Fruit fly (Drosophila melanogaster) whole organism, embryonic: ENCODE data around the gene Atg12.

Experiments
- Adf1 ChIP-seq: fragments of 200-800 bp; sonication (Bioruptor generic); IDR thresholded peaks from 2 replicates; pipeline ENCODE4 v1.3.6; 2022; ENCODE audit warnings: missing biosample characterization, missing genetic modification characterization
- Asciz ChIP-seq: fragments of 200-800 bp; sonication (Bioruptor generic); optimal IDR thresholded peaks from 2 replicates; lab custom pipeline; 2017; ENCODE audit warnings: missing biosample characterization, mild to moderate bottlenecking, missing genetic modification characterization, missing genetic modification reagents
- Bteb2 ChIP-seq: fragments of 200-800 bp; sonication (Bioruptor generic); optimal IDR thresholded peaks from 2 replicates; lab custom pipeline; 2016; ENCODE audit warnings: missing biosample characterization, missing genetic modification characterization
- CG10431 ChIP-seq: fragments of 200-800 bp; sonication (Bioruptor generic); optimal IDR thresholded peaks from 3 replicates; lab custom pipeline; 2018; ENCODE audit warnings: missing biosample characterization, mild to moderate bottlenecking, missing genetic modification characterization
- CG11085 ChIP-seq: fragments of 200-800 bp; sonication (Bioruptor generic); IDR thresholded peaks from 2 replicates; pipeline ENCODE4 v1.3.6; 2022; ENCODE audit warnings: missing biosample characterization, missing genetic modification characterization
- CG11695 ChIP-seq: fragments of 200-800 bp; sonication (Bioruptor generic); IDR thresholded peaks from 3 replicates; pipeline ENCODE4 v1.3.6; 2022; ENCODE audit warnings: missing biosample characterization, missing genetic modification characterization
- CG1233 ChIP-seq: fragments of 200-800 bp; sonication (Bioruptor generic); optimal IDR thresholded peaks from 4 replicates; lab custom pipeline; 2018; ENCODE audit warnings: missing biosample characterization, mild to moderate bottlenecking, missing genetic modification characterization
- CG12659 ChIP-seq: fragments of 200-800 bp; sonication (Bioruptor generic); optimal IDR thresholded peaks from 3 replicates; lab custom pipeline; 2017; ENCODE audit warnings: mild to moderate bottlenecking, missing biosample characterization, missing genetic modification reagents, missing genetic modification characterization
- CG12769 ChIP-seq: fragments of 200-800 bp; sonication (Bioruptor generic); optimal IDR thresholded peaks from 2 replicates; lab custom pipeline; 2019; ENCODE audit warnings: missing biosample characterization, mild to moderate bottlenecking, missing genetic modification characterization, moderate library complexity
- CG13296 ChIP-seq: fragments of 200-800 bp; sonication (Bioruptor generic); optimal IDR thresholded peaks from 3 replicates; lab custom pipeline; 2018; ENCODE audit warnings: missing biosample characterization, mild to moderate bottlenecking, missing genetic modification characterization
- CG13424 ChIP-seq: fragments of 200-800 bp; sonication (Bioruptor generic); optimal IDR thresholded peaks from 2 replicates; lab custom pipeline; 2019; ENCODE audit warnings: missing biosample characterization, mild to moderate bottlenecking, missing genetic modification characterization, moderate library complexity
- CG14441 ChIP-seq: fragments of 200-800 bp; sonication (Bioruptor generic); IDR thresholded peaks from 2 replicates; pipeline ENCODE4 v1.3.6; 2022; ENCODE audit warnings: missing biosample characterization, missing genetic modification characterization
- CG17802 ChIP-seq: fragments of 200-800 bp; sonication (Bioruptor generic); optimal IDR thresholded peaks from 2 replicates; lab custom pipeline; 2018; ENCODE audit warnings: missing biosample characterization, mild to moderate bottlenecking, missing genetic modification characterization, moderate library complexity
- CG18764 ChIP-seq: fragments of 200-800 bp; sonication (Bioruptor generic); optimal IDR thresholded peaks from 3 replicates; lab custom pipeline; 2016; ENCODE audit warnings: missing biosample characterization, missing genetic modification characterization
- CG3065 ChIP-seq: fragments of 200-800 bp; sonication (Bioruptor generic); optimal IDR thresholded peaks from 2 replicates; lab custom pipeline; 2016; ENCODE audit warnings: missing biosample characterization, missing genetic modification characterization
- CG6254 ChIP-seq: fragments of 200-800 bp; sonication (Bioruptor generic); optimal IDR thresholded peaks from 3 replicates; lab custom pipeline; 2017; ENCODE audit warnings: mild to moderate bottlenecking, missing biosample characterization, missing genetic modification reagents, missing genetic modification characterization
- CG6654 ChIP-seq: fragments of 200-800 bp; sonication (Bioruptor generic); optimal IDR thresholded peaks from 2 replicates; lab custom pipeline; 2017; ENCODE audit warnings: missing biosample characterization, mild to moderate bottlenecking, missing genetic modification characterization
- CG7963 ChIP-seq: fragments of 200-800 bp; sonication (Bioruptor generic); IDR thresholded peaks from 3 replicates; pipeline ENCODE4 v1.3.6; 2022; ENCODE audit warnings: missing biosample characterization, missing genetic modification characterization; ENCODE audit not compliant: partially characterized antibody
- CG8290 ChIP-seq, 3 experiments: fragments of 200-800 bp; sonication (Bioruptor generic); optimal IDR thresholded peaks; 2 replicates each; lab custom pipeline; 2016 to 2019; ENCODE audit warnings: missing biosample characterization in 3 of 3, missing genetic modification characterization in 3 of 3, mild to moderate bottlenecking in 2 of 3, moderate library complexity in 1 of 3
- CG9932 ChIP-seq: fragments of 200-800 bp; sonication (Bioruptor generic); IDR thresholded peaks from 2 replicates; pipeline ENCODE4 v1.3.6; 2022; ENCODE audit warnings: missing biosample characterization, missing genetic modification characterization
- HHEX ChIP-seq: fragments of 200-800 bp; sonication (Bioruptor generic); optimal IDR thresholded peaks from 3 replicates; lab custom pipeline; 2017; ENCODE audit warnings: missing biosample characterization, mild to moderate bottlenecking, missing genetic modification characterization, missing genetic modification reagents
- Hr51 ChIP-seq, 2 experiments: fragments of 200-800 bp; sonication (Bioruptor generic); optimal IDR thresholded peaks; 2 replicates in 1 of 2; 3 replicates in 1 of 2; lab custom pipeline; 2016 to 2018; ENCODE audit warnings: missing biosample characterization in 2 of 2, missing genetic modification characterization in 2 of 2, mild to moderate bottlenecking in 1 of 2, moderate library complexity in 1 of 2
- Kr ChIP-seq: fragments of 200-800 bp; sonication (Bioruptor generic); optimal IDR thresholded peaks from 2 replicates; lab custom pipeline; 2017; ENCODE audit warnings: missing biosample characterization, mild to moderate bottlenecking, missing genetic modification characterization
- Rfx ChIP-seq: fragments of 200-800 bp; sonication (Bioruptor generic); IDR thresholded peaks from 2 replicates; pipeline ENCODE4 v1.3.6; 2022; ENCODE audit warnings: missing biosample characterization, missing genetic modification characterization
- Side ChIP-seq: fragments of 200-800 bp; sonication (Bioruptor generic); optimal IDR thresholded peaks from 2 replicates; lab custom pipeline; 2016; ENCODE audit warnings: missing biosample characterization, missing genetic modification characterization
- Sox100B ChIP-seq: fragments of 200-800 bp; sonication (Bioruptor generic); optimal IDR thresholded peaks from 3 replicates; lab custom pipeline; 2018; ENCODE audit warnings: missing biosample characterization, mild to moderate bottlenecking, missing genetic modification characterization
- Sry-δ ChIP-seq: fragments of 200-800 bp; sonication (Bioruptor generic); optimal IDR thresholded peaks from 2 replicates; lab custom pipeline; 2016; ENCODE audit warnings: missing biosample characterization, missing genetic modification characterization
- Trl ChIP-seq, 3 experiments: fragments of >200 bp in 2 of 3; fragments of 200-800 bp in 1 of 3; sonication (Bioruptor generic) in 1 of 3; optimal IDR thresholded peaks; 2 replicates in 1 of 3; 3 replicates in 2 of 3; lab custom pipeline; 2016 to 2017; ENCODE audit warnings: missing biosample characterization in 1 of 3, missing genetic modification characterization in 1 of 3
- Vsx1 ChIP-seq: fragments of 200-800 bp; sonication (Bioruptor generic); optimal IDR thresholded peaks from 2 replicates; lab custom pipeline; 2017; ENCODE audit warnings: missing biosample characterization, mild to moderate bottlenecking, missing genetic modification characterization, missing genetic modification reagents
- abd-A ChIP-seq: fragments of 200-800 bp; sonication (Bioruptor generic); optimal IDR thresholded peaks from 3 replicates; lab custom pipeline; 2019; ENCODE audit warnings: missing biosample characterization, mild to moderate bottlenecking, missing genetic modification characterization, moderate library complexity
- al ChIP-seq: fragments of 200-800 bp; sonication (Bioruptor generic); IDR thresholded peaks from 2 replicates; pipeline ENCODE4 v1.3.6; 2022; ENCODE audit warnings: missing biosample characterization, missing genetic modification characterization
- caup ChIP-seq: fragments of 200-800 bp; sonication (Bioruptor generic); optimal IDR thresholded peaks from 3 replicates; lab custom pipeline; 2017; ENCODE audit warnings: missing biosample characterization, mild to moderate bottlenecking, missing genetic modification characterization, moderate library complexity; ENCODE audit not compliant: severe bottlenecking
- corto ChIP-seq: fragments of 200-800 bp; sonication (Bioruptor generic); optimal IDR thresholded peaks from 2 replicates; lab custom pipeline; 2016; ENCODE audit warnings: missing biosample characterization, mild to moderate bottlenecking, missing genetic modification characterization, moderate library complexity
- crol ChIP-seq: fragments of 200-800 bp; sonication (Bioruptor generic); IDR thresholded peaks from 2 replicates; pipeline ENCODE4 v1.3.6; 2022; ENCODE audit warnings: missing biosample characterization, missing genetic modification characterization
- da ChIP-seq: fragments of 200-800 bp; sonication (Bioruptor generic); optimal IDR thresholded peaks from 2 replicates; lab custom pipeline; 2016; ENCODE audit warnings: missing biosample characterization, missing genetic modification characterization
- ems ChIP-seq: fragments of 200-800 bp; sonication (Bioruptor generic); optimal IDR thresholded peaks from 3 replicates; lab custom pipeline; 2016; ENCODE audit warnings: missing biosample characterization, missing genetic modification characterization
- gcm ChIP-seq: fragments of 200-800 bp; sonication (Bioruptor generic); optimal IDR thresholded peaks from 2 replicates; lab custom pipeline; 2019; ENCODE audit warnings: missing biosample characterization, mild to moderate bottlenecking, missing genetic modification characterization, moderate library complexity
- kay ChIP-seq: fragments of 200-800 bp; sonication (Bioruptor generic); optimal IDR thresholded peaks from 2 replicates; lab custom pipeline; 2016; ENCODE audit warnings: missing biosample characterization, missing genetic modification characterization
- lola ChIP-seq, 3 experiments: fragments of >200 bp in 2 of 3; fragments of 200-800 bp in 1 of 3; sonication (Bioruptor generic) in 1 of 3; optimal IDR thresholded peaks; 2 replicates each; lab custom pipeline; 2017 to 2019; ENCODE audit warnings: missing biosample characterization in 3 of 3, missing genetic modification characterization in 3 of 3, mild to moderate bottlenecking in 1 of 3, moderate library complexity in 1 of 3
- luna ChIP-seq: fragments of 200-800 bp; sonication (Bioruptor generic); optimal IDR thresholded peaks from 2 replicates; lab custom pipeline; 2016; ENCODE audit warnings: missing biosample characterization, missing genetic modification characterization
- nerfin-1 ChIP-seq: fragments of 200-800 bp; sonication (Bioruptor generic); optimal IDR thresholded peaks from 3 replicates; lab custom pipeline; 2019; ENCODE audit warnings: missing biosample characterization, mild to moderate bottlenecking, missing genetic modification characterization, moderate library complexity
- oc ChIP-seq: fragments of 200-800 bp; sonication (Bioruptor generic); optimal IDR thresholded peaks from 2 replicates; lab custom pipeline; 2018; ENCODE audit warnings: missing biosample characterization, mild to moderate bottlenecking, missing genetic modification characterization, moderate library complexity
- odd ChIP-seq: fragments of 200-800 bp; sonication (Bioruptor generic); optimal IDR thresholded peaks from 2 replicates; lab custom pipeline; 2017; ENCODE audit warnings: missing biosample characterization, mild to moderate bottlenecking, missing genetic modification characterization
- org-1 ChIP-seq: fragments of 200-800 bp; sonication (Bioruptor generic); optimal IDR thresholded peaks from 2 replicates; lab custom pipeline; 2017; ENCODE audit warnings: missing biosample characterization, missing genetic modification characterization
- ranshi ChIP-seq: fragments of 200-800 bp; sonication (Bioruptor generic); IDR thresholded peaks from 2 replicates; pipeline ENCODE4 v1.3.6; 2022; ENCODE audit warnings: missing biosample characterization, missing genetic modification characterization
- tna ChIP-seq: fragments of 200-800 bp; sonication (Bioruptor generic); IDR thresholded peaks from 2 replicates; pipeline ENCODE4 v1.3.6; 2022; ENCODE audit warnings: missing biosample characterization, missing genetic modification characterization; ENCODE audit not compliant: partially characterized antibody
- toy ChIP-seq: fragments of 200-800 bp; sonication (Bioruptor generic); IDR thresholded peaks from 2 replicates; pipeline ENCODE4 v1.3.6; 2022; ENCODE audit warnings: missing biosample characterization, missing genetic modification characterization
- usp ChIP-seq: fragments of >200 bp; optimal IDR thresholded peaks from 2 replicates; lab custom pipeline; 2017; ENCODE audit warnings: missing biosample characterization, missing genetic modification characterization
- vfl ChIP-seq: fragments of 200-800 bp; sonication (Bioruptor generic); optimal IDR thresholded peaks from 2 replicates; lab custom pipeline; 2016; ENCODE audit warnings: missing biosample characterization, missing genetic modification characterization

The Atg12 gene

DNA sequence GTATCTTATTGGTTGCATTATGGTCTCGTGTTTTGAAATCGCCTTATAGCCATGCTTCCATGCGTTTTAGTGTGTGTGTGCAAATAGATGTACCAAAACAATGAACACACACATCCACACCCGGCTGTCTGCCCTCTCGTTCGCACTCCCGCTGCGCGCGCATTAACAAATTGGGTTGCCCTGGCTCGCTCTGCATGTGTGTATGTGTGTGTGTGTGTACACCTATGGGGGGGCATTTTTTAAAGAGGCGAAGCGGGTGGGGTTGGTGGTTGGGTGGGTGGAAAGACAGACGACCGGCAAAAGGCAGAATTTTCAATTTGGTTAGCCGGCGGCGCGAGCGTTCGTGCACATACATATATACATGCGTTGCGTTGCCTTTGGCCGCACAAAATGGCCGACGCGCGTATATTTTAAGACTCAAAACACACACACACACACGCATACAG, 12.6 kb upstream of the Atg12 start (continued):
- TF ChIP-seq CG13424 (tag; lab: Kevin White, UChicago), result peak; percentile 29
- TF ChIP-seq CG3065 (GFP tag; lab: Kevin White, UChicago), result no peak
- peak; percentile 39; the same call in 1 of the 2 replicates for TF ChIP-seq Rfx (GFP tag; lab: Robert Waterston, UW)
- peak; percentile 73 for TF ChIP-seq Adf1 (GFP tag; lab: Robert Waterston, UW)
- TF ChIP-seq odd (GFP tag; lab: Kevin White, UChicago), result no peak
- no peak for TF ChIP-seq CG11085
- TF ChIP-seq CG12659 (GFP tag; lab: Kevin White, UChicago), result peak; percentile 57
- TF ChIP-seq luna (GFP tag; lab: Kevin White, UChicago), result no peak
- no peak for TF ChIP-seq CG6654 (GFP tag; lab: Kevin White, UChicago)
- TF ChIP-seq CG10431 (GFP tag; lab: Kevin White, UChicago), result no peak
- TF ChIP-seq org-1 (GFP tag; lab: Kevin White, UChicago), result no peak
- TF ChIP-seq da (GFP tag; lab: Kevin White, UChicago), result no peak
- no peak for TF ChIP-seq HHEX (GFP tag; lab: Kevin White, UChicago)
- peak; percentile 60 for TF ChIP-seq caup (GFP tag; lab: Kevin White, UChicago)
- TF ChIP-seq CG6254 (GFP tag; lab: Kevin White, UChicago), result no peak
- no peak for TF ChIP-seq usp (GFP tag; lab: Kevin White, UChicago)
- peak; percentile 53 for TF ChIP-seq CG14441
- no peak for TF ChIP-seq vfl (GFP tag; lab: Kevin White, UChicago)
- no peak for TF ChIP-seq Bteb2 (GFP tag; lab: Kevin White, UChicago)
- TF ChIP-seq CG18764 (GFP tag; lab: Kevin White, UChicago), result no peak
- no peak for TF ChIP-seq al (GFP tag; lab: Robert Waterston, UW)
- no peak for TF ChIP-seq corto (GFP tag; lab: Kevin White, UChicago)
- TF ChIP-seq CG13296, result peak; percentile 30
- TF ChIP-seq CG9932 (GFP tag; lab: Robert Waterston, UW), result peak; percentile 32; the same call in 1 of the 2 replicates
- peak; percentile 40 for TF ChIP-seq Vsx1 (GFP tag; lab: Kevin White, UChicago)
- TF ChIP-seq crol (GFP tag; lab: Robert Waterston, UW), result peak; percentile 98
- TF ChIP-seq CG17802, result no peak
- TF ChIP-seq CG1233, result no peak
- TF ChIP-seq abd-A (tag; lab: Kevin White, UChicago), result no peak
- no peak for TF ChIP-seq Sox100B (GFP tag; lab: Kevin White, UChicago)
- no peak for TF ChIP-seq CG8290 (GFP tag; optimal IDR thresholded peaks at IDR 0.05; lab: Kevin White, UChicago)
- TF ChIP-seq CG8290 (tag; optimal IDR thresholded peaks at IDR 0.05; lab: Kevin White, UChicago), result peak in 1 of 2 experiments; percentile 84
- no peak for TF ChIP-seq Side (GFP tag; lab: Kevin White, UChicago)
- TF ChIP-seq CG7963 (GFP tag; lab: Robert Waterston, UW), result no peak
- no peak for TF ChIP-seq kay (GFP tag; lab: Kevin White, UChicago)
- TF ChIP-seq tna (GFP tag; lab: Robert Waterston, UW), result peak; percentile 16; the same call in 1 of the 2 replicates
- no peak for TF ChIP-seq Kr (GFP tag; lab: Kevin White, UChicago)
- TF ChIP-seq Sry-δ (GFP tag; lab: Kevin White, UChicago), result no peak
- TF ChIP-seq lola (GFP tag; optimal IDR thresholded peaks at IDR 0.05; lab: Kevin White, UChicago), result no peak
- no peak for TF ChIP-seq toy
- peak; percentile 58 for TF ChIP-seq nerfin-1 (tag; lab: Kevin White, UChicago)
- TF ChIP-seq gcm, result peak; percentile 47
- no peak for TF ChIP-seq ems
- TF ChIP-seq Hr51 (GFP tag; optimal IDR thresholded peaks at IDR 0.05; lab: Kevin White, UChicago), result no peak
- TF ChIP-seq CG11695 (GFP tag; lab: Robert Waterston, UW), result no peak
- no peak for TF ChIP-seq oc (tag; lab: Kevin White, UChicago)
- TF ChIP-seq Trl (optimal IDR thresholded peaks at IDR 0.05; lab: Kevin White, UChicago), result no peak
- TF ChIP-seq Trl (GFP tag; optimal IDR thresholded peaks at IDR 0.05; lab: Kevin White, UChicago), result no peak
- TF ChIP-seq Asciz (GFP tag; lab: Kevin White, UChicago), result no peak
- TF ChIP-seq ranshi (GFP tag; lab: Robert Waterston, UW), result no peak
- TF ChIP-seq CG12769 (tag; lab: Kevin White, UChicago), result peak; percentile 85
